Fruit fly (Drosophila melanogaster) whole organism, embryonic: ENCODE data around the gene Rlb1.
A peak's percentile ranks its signal among the peaks of the same experiment; 100 is the strongest.

ENCODE experiments used
- CG10321 ChIP-seq: fragments of 200-800 bp; sonication (Bioruptor generic); IDR thresholded peaks from 2 replicates; pipeline ENCODE4 v1.3.6; 2022; ENCODE audit warnings: missing biosample characterization, missing genetic modification characterization
- CG11456 ChIP-seq: fragments of 200-800 bp; sonication (Bioruptor generic); IDR thresholded peaks from 3 replicates; pipeline ENCODE4 v1.3.6; 2022; ENCODE audit warnings: missing biosample characterization, missing genetic modification characterization
- CG12769 ChIP-seq: fragments of 200-800 bp; sonication (Bioruptor generic); optimal IDR thresholded peaks from 2 replicates; lab custom pipeline; 2019; ENCODE audit warnings: missing biosample characterization, mild to moderate bottlenecking, missing genetic modification characterization, moderate library complexity
- CG14014 ChIP-seq: fragments of 200-800 bp; sonication (Bioruptor generic); IDR thresholded peaks from 2 replicates; pipeline ENCODE4 v1.3.6; 2022; ENCODE audit warnings: missing biosample characterization, missing genetic modification characterization
- CG14667 ChIP-seq: fragments of 200-800 bp; sonication (Bioruptor generic); IDR thresholded peaks from 2 replicates; pipeline ENCODE4 v1.3.6; 2022; ENCODE audit warnings: missing biosample characterization, missing genetic modification characterization
- CG16815 ChIP-seq: fragments of 200-800 bp; sonication (Bioruptor generic); optimal IDR thresholded peaks from 3 replicates; lab custom pipeline; 2017; ENCODE audit warnings: missing biosample characterization, mild to moderate bottlenecking, missing genetic modification characterization
- CG17186 ChIP-seq: fragments of 200-800 bp; sonication (Bioruptor generic); optimal IDR thresholded peaks from 3 replicates; lab custom pipeline; 2017; ENCODE audit warnings: missing biosample characterization, missing genetic modification reagents, missing genetic modification characterization
- CG17385 ChIP-seq: fragments of 200-800 bp; sonication (Bioruptor generic); optimal IDR thresholded peaks from 3 replicates; lab custom pipeline; 2018; ENCODE audit warnings: missing biosample characterization, mild to moderate bottlenecking, missing genetic modification characterization
- CG17802 ChIP-seq: fragments of 200-800 bp; sonication (Bioruptor generic); optimal IDR thresholded peaks from 2 replicates; lab custom pipeline; 2018; ENCODE audit warnings: missing biosample characterization, mild to moderate bottlenecking, missing genetic modification characterization, moderate library complexity
- CG1792 ChIP-seq: fragments of 200-800 bp; sonication (Bioruptor generic); optimal IDR thresholded peaks from 2 replicates; lab custom pipeline; 2016; ENCODE audit warnings: missing biosample characterization, missing genetic modification characterization
- CG1832 ChIP-seq: fragments of 200-800 bp; sonication (Bioruptor generic); optimal IDR thresholded peaks from 2 replicates; lab custom pipeline; 2017; ENCODE audit warnings: missing biosample characterization, mild to moderate bottlenecking, missing genetic modification characterization, inconsistent platforms
- CG3065 ChIP-seq: fragments of 200-800 bp; sonication (Bioruptor generic); optimal IDR thresholded peaks from 2 replicates; lab custom pipeline; 2016; ENCODE audit warnings: missing biosample characterization, missing genetic modification characterization
- CG34224 ChIP-seq: fragments of 200-800 bp; sonication (Bioruptor generic); IDR thresholded peaks from 3 replicates; pipeline ENCODE4 v1.3.6; 2022; ENCODE audit warnings: missing biosample characterization, missing genetic modification characterization; ENCODE audit not compliant: partially characterized antibody
- CG42726 ChIP-seq: fragments of 200-800 bp; sonication (Bioruptor generic); IDR thresholded peaks from 2 replicates; pipeline ENCODE4 v1.3.6; 2022; ENCODE audit warnings: missing biosample characterization, missing genetic modification characterization; ENCODE audit not compliant: partially characterized antibody
- CG4328 ChIP-seq: fragments of 200-800 bp; sonication (Bioruptor generic); optimal IDR thresholded peaks from 3 replicates; lab custom pipeline; 2017; ENCODE audit warnings: missing biosample characterization, missing genetic modification reagents, missing genetic modification characterization
- CG4617 ChIP-seq: fragments of 200-800 bp; sonication (Bioruptor generic); optimal IDR thresholded peaks from 3 replicates; lab custom pipeline; 2016; ENCODE audit warnings: missing biosample characterization, missing genetic modification characterization, borderline replicate concordance
- CG6813 ChIP-seq: fragments of 200-800 bp; sonication (Bioruptor generic); optimal IDR thresholded peaks from 2 replicates; lab custom pipeline; 2017; ENCODE audit warnings: missing biosample characterization, missing genetic modification characterization, mild to moderate bottlenecking, moderate library complexity, missing genetic modification reagents
- CG7271 ChIP-seq: fragments of 200-800 bp; sonication (Bioruptor generic); optimal IDR thresholded peaks from 2 replicates; lab custom pipeline; 2018; ENCODE audit warnings: missing biosample characterization, mild to moderate bottlenecking, missing genetic modification characterization, moderate library complexity
- CkIIα-i1 ChIP-seq: fragments of 200-800 bp; sonication (Bioruptor generic); IDR thresholded peaks from 2 replicates; pipeline ENCODE4 v1.3.6; 2022; ENCODE audit warnings: missing biosample characterization, missing genetic modification characterization
- D ChIP-seq, 2 experiments: fragments of 200-800 bp in 1 of 2; fragments of >200 bp in 1 of 2; sonication (Bioruptor generic) in 1 of 2; optimal IDR thresholded peaks; 2 replicates in 1 of 2; 3 replicates in 1 of 2; lab custom pipeline; 2017; ENCODE audit warnings: mild to moderate bottlenecking in 1 of 2, missing biosample characterization in 1 of 2, missing genetic modification characterization in 1 of 2, missing genetic modification reagents in 1 of 2
- Dad ChIP-seq: fragments of 200-800 bp; sonication (Bioruptor generic); optimal IDR thresholded peaks from 3 replicates; lab custom pipeline; 2016; ENCODE audit warnings: missing biosample characterization, missing genetic modification characterization
- Fer2 ChIP-seq: fragments of 200-800 bp; sonication (Bioruptor generic); optimal IDR thresholded peaks from 2 replicates; lab custom pipeline; 2018; ENCODE audit warnings: missing biosample characterization, mild to moderate bottlenecking, missing genetic modification characterization, moderate library complexity
- GATAe ChIP-seq: fragments of 200-800 bp; sonication (Bioruptor generic); conservative IDR thresholded peaks from 2 replicates; pipeline ENCODE4 v1.3.6; 2022; ENCODE audit warnings: missing biosample characterization, missing genetic modification characterization
- MTF-1 ChIP-seq: fragments of 200-800 bp; sonication (Bioruptor generic); optimal IDR thresholded peaks from 2 replicates; lab custom pipeline; 2018; ENCODE audit warnings: missing biosample characterization, mild to moderate bottlenecking, missing genetic modification characterization, borderline replicate concordance
- Myb ChIP-seq: fragments of 200-800 bp; sonication (Bioruptor generic); optimal IDR thresholded peaks from 2 replicates; lab custom pipeline; 2016; ENCODE audit warnings: missing biosample characterization, missing genetic modification characterization
- Side ChIP-seq: fragments of 200-800 bp; sonication (Bioruptor generic); optimal IDR thresholded peaks from 2 replicates; lab custom pipeline; 2016; ENCODE audit warnings: missing biosample characterization, missing genetic modification characterization
- Ssrp ChIP-seq: fragments of 200-800 bp; sonication (Bioruptor generic); optimal IDR thresholded peaks from 2 replicates; lab custom pipeline; 2018; ENCODE audit warnings: missing biosample characterization, mild to moderate bottlenecking, missing genetic modification characterization, moderate library complexity
- Vsx1 ChIP-seq: fragments of 200-800 bp; sonication (Bioruptor generic); optimal IDR thresholded peaks from 2 replicates; lab custom pipeline; 2017; ENCODE audit warnings: missing biosample characterization, mild to moderate bottlenecking, missing genetic modification characterization, missing genetic modification reagents
- btn ChIP-seq: fragments of 200-800 bp; sonication (Bioruptor generic); optimal IDR thresholded peaks from 2 replicates; lab custom pipeline; 2016; ENCODE audit warnings: missing biosample characterization, missing genetic modification characterization
- crc ChIP-seq: fragments of 200-800 bp; sonication (Bioruptor generic); optimal IDR thresholded peaks from 2 replicates; lab custom pipeline; 2016; ENCODE audit warnings: missing biosample characterization, missing genetic modification characterization
- dysf ChIP-seq: fragments of 200-800 bp; sonication (Bioruptor generic); IDR thresholded peaks from 3 replicates; pipeline ENCODE4 v1.3.6; 2022; ENCODE audit warnings: missing biosample characterization, missing genetic modification characterization
- fd3F ChIP-seq: fragments of 200-800 bp; sonication (Bioruptor generic); optimal IDR thresholded peaks from 2 replicates; lab custom pipeline; 2018; ENCODE audit warnings: missing biosample characterization, mild to moderate bottlenecking, missing genetic modification characterization, moderate library complexity
- gem ChIP-seq: fragments of 200-800 bp; sonication (Bioruptor generic); optimal IDR thresholded peaks from 2 replicates; lab custom pipeline; 2019; ENCODE audit warnings: missing biosample characterization, mild to moderate bottlenecking, missing genetic modification characterization, moderate library complexity
- grau ChIP-seq: fragments of 200-800 bp; optimal IDR thresholded peaks from 3 replicates; lab custom pipeline; 2019; ENCODE audit warnings: missing biosample characterization, mild to moderate bottlenecking, missing genetic modification characterization, moderate library complexity
- kay ChIP-seq: fragments of 200-800 bp; sonication (Bioruptor generic); optimal IDR thresholded peaks from 2 replicates; lab custom pipeline; 2016; ENCODE audit warnings: missing biosample characterization, missing genetic modification characterization
- knrl ChIP-seq: fragments of 200-800 bp; sonication (Bioruptor generic); IDR thresholded peaks from 3 replicates; pipeline ENCODE4 v1.3.6; 2022; ENCODE audit warnings: missing biosample characterization, missing genetic modification characterization; ENCODE audit not compliant: partially characterized antibody
- lbe ChIP-seq: fragments of 200-800 bp; sonication (Bioruptor generic); optimal IDR thresholded peaks from 2 replicates; lab custom pipeline; 2016; ENCODE audit warnings: missing biosample characterization, mild to moderate bottlenecking, missing genetic modification characterization
- mam ChIP-seq: fragments of 200-800 bp; sonication (Bioruptor generic); optimal IDR thresholded peaks from 3 replicates; lab custom pipeline; 2016; ENCODE audit warnings: missing biosample characterization, missing genetic modification characterization
- pfk ChIP-seq: fragments of 200-800 bp; sonication (Bioruptor generic); optimal IDR thresholded peaks from 2 replicates; lab custom pipeline; 2018; ENCODE audit warnings: missing biosample characterization, mild to moderate bottlenecking, missing genetic modification characterization, moderate library complexity
- pho ChIP-seq: fragments of 200-800 bp; sonication (Bioruptor generic); optimal IDR thresholded peaks from 2 replicates; lab custom pipeline; 2016; ENCODE audit warnings: missing biosample characterization, missing genetic modification characterization
- ranshi ChIP-seq: fragments of 200-800 bp; sonication (Bioruptor generic); IDR thresholded peaks from 2 replicates; pipeline ENCODE4 v1.3.6; 2022; ENCODE audit warnings: missing biosample characterization, missing genetic modification characterization
- row ChIP-seq: fragments of 200-800 bp; sonication (Bioruptor generic); IDR thresholded peaks from 3 replicates; pipeline ENCODE4 v1.3.6; 2022; ENCODE audit warnings: missing biosample characterization, missing genetic modification characterization
- sd ChIP-seq: fragments of 200-800 bp; sonication (Bioruptor generic); optimal IDR thresholded peaks from 3 replicates; lab custom pipeline; 2018; ENCODE audit warnings: missing biosample characterization, mild to moderate bottlenecking, missing genetic modification characterization, moderate library complexity
- sens ChIP-seq: fragments of 200-800 bp; sonication (Bioruptor generic); peaks from one replicate; lab custom pipeline; 2016; ENCODE audit warnings: missing biosample characterization, missing genetic modification characterization
- seq ChIP-seq: fragments of 200-800 bp; sonication (Bioruptor generic); IDR thresholded peaks from 2 replicates; pipeline ENCODE4 v1.3.6; 2022; ENCODE audit warnings: missing biosample characterization, missing genetic modification characterization
- tin ChIP-seq: fragments of 200-800 bp; sonication (Bioruptor generic); optimal IDR thresholded peaks from 3 replicates; lab custom pipeline; 2016; ENCODE audit warnings: missing biosample characterization, missing genetic modification characterization
- tup ChIP-seq: fragments of 200-800 bp; sonication (Bioruptor generic); optimal IDR thresholded peaks from 2 replicates; lab custom pipeline; 2016; ENCODE audit warnings: missing biosample characterization, mild to moderate bottlenecking, missing genetic modification characterization, moderate library complexity
- z ChIP-seq: fragments of 200-800 bp; sonication (Bioruptor generic); IDR thresholded peaks from 3 replicates; pipeline ENCODE4 v1.3.6; 2022; ENCODE audit warnings: missing biosample characterization, missing genetic modification characterization

The Rlb1 gene

DNA sequence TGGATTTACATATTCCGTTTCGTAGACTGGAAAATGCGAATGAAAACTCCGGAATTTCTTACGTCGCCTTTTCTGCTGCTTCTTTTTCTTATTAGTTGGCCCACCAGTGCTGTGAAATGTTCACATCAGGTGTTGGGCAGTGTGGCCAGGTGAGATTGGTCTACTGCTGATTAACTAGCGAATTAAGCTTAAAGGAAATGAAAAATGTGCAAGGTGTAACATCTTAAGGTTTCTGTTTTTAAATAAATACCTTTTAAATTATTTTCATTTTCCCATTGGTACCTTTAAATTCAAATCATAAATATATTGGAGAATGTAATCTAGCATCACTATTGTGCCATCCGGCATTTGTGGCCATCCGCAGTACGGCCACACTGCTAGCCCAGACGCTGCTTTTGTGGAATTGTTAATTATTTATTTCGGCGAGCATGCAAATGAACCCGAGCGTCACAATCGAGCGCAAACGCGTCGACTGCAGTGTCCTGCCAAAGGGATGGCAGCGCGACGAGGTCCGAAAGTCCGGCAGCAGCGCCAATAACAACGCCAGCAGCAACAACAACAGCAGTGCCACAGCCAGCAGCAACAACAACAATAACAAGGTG, 46.4 kb downstream of the Rlb1 start, which contains the start of the genes AP-1mu and MBD-like (continued):
- no peak for TF ChIP-seq seq (GFP tag; lab: Robert Waterston, UW)
- no peak for TF ChIP-seq pfk (GFP tag; lab: Kevin White, UChicago)
- TF ChIP-seq Myb (GFP tag; lab: Kevin White, UChicago): peak; percentile 48
- TF ChIP-seq CG11456 (GFP tag; lab: Robert Waterston, UW): peak; percentile 66; the same call in 2 of the 3 replicates
- TF ChIP-seq row: peak; percentile 85
- no peak for TF ChIP-seq CG1832 (GFP tag; lab: Kevin White, UChicago)
- TF ChIP-seq GATAe (GFP tag; lab: Robert Waterston, UW): peak; percentile 45; the same call in 1 of the 2 replicates
- peak; percentile 30 for TF ChIP-seq crc (GFP tag; lab: Kevin White, UChicago)
- TF ChIP-seq CG7271 (tag; lab: Kevin White, UChicago): no peak
- TF ChIP-seq tup: peak; percentile 58
- peak; percentile 21 for TF ChIP-seq CG4328
- TF ChIP-seq MTF-1: no peak
- no peak for TF ChIP-seq btn (GFP tag; lab: Kevin White, UChicago)
- peak; percentile 58; the same call in 1 of the 2 replicates for TF ChIP-seq ranshi (GFP tag; lab: Robert Waterston, UW)
- peak; percentile 60 for TF ChIP-seq lbe
- peak; percentile 63; the same call in 1 of the 3 replicates for TF ChIP-seq dysf (GFP tag; lab: Robert Waterston, UW)
- TF ChIP-seq CG14014 (GFP tag; lab: Robert Waterston, UW): 0 out of 2 replicates have a peak, but pooled peaks have one; percentile 18
- 0 out of 2 replicates have a peak, but pooled peaks have one; percentile 3 for TF ChIP-seq CG42726 (GFP tag; lab: Robert Waterston, UW)
- TF ChIP-seq Dad (GFP tag; lab: Kevin White, UChicago): peak; percentile 49
- no peak for TF ChIP-seq CG10321 (GFP tag; lab: Robert Waterston, UW)
- TF ChIP-seq Ssrp (tag; lab: Kevin White, UChicago): peak; percentile 54
- TF ChIP-seq CG17385 (GFP tag; lab: Kevin White, UChicago): peak; percentile 81
- no peak for TF ChIP-seq CkIIα-i1 (GFP tag; lab: Robert Waterston, UW)
- TF ChIP-seq CG14667 (GFP tag; lab: Robert Waterston, UW): peak; percentile 43
- TF ChIP-seq CG3065 (GFP tag; lab: Kevin White, UChicago): no peak
- peak; percentile 34; the same call in 1 of the 3 replicates for TF ChIP-seq CG34224 (GFP tag; lab: Robert Waterston, UW)
- TF ChIP-seq CG1792: peak; percentile 66
- peak; percentile 55 for TF ChIP-seq kay (GFP tag; lab: Kevin White, UChicago)
- TF ChIP-seq z: no peak
- no peak for TF ChIP-seq CG6813 (GFP tag; lab: Kevin White, UChicago)
- peak; percentile 77 for TF ChIP-seq CG17186 (GFP tag; lab: Kevin White, UChicago)
- TF ChIP-seq sens (GFP tag; lab: Kevin White, UChicago): peak; percentile 92
- TF ChIP-seq pho: peak; percentile 68
- TF ChIP-seq CG16815 (GFP tag; lab: Kevin White, UChicago): peak; percentile 39
- TF ChIP-seq Fer2: peak; percentile 11
- TF ChIP-seq D (optimal IDR thresholded peaks at IDR 0.05; lab: Kevin White, UChicago): no peak
- no peak for TF ChIP-seq D (GFP tag; optimal IDR thresholded peaks at IDR 0.05; lab: Kevin White, UChicago)
- peak; percentile 80 for TF ChIP-seq sd (tag; lab: Kevin White, UChicago)
- TF ChIP-seq Vsx1: no peak
- peak; percentile 42; the same call in 1 of the 3 replicates for TF ChIP-seq knrl
- no peak for TF ChIP-seq CG12769
- peak; percentile 63 for TF ChIP-seq tin (GFP tag; lab: Kevin White, UChicago)
- TF ChIP-seq mam (GFP tag; lab: Kevin White, UChicago): peak; percentile 70
- TF ChIP-seq CG17802 (tag; lab: Kevin White, UChicago): peak; percentile 17
- peak; percentile 39 for TF ChIP-seq fd3F (GFP tag; lab: Kevin White, UChicago)
- TF ChIP-seq grau: peak; percentile 69
- TF ChIP-seq CG4617: peak; percentile 96
- TF ChIP-seq gem (tag; lab: Kevin White, UChicago): no peak
- peak; percentile 39 for TF ChIP-seq Side (GFP tag; lab: Kevin White, UChicago)
